Worm (Caenorhabditis elegans) whole organism, L2 larva: ENCODE results near the gene F34D10.4.

ENCODE experiments used
- alr-1 ChIP-seq: fragments of 150-350 bp; optimal IDR thresholded peaks from 2 replicates; lab custom pipeline; 2014; ENCODE audit warnings: missing biosample characterization, missing genetic modification characterization
- egl-27 ChIP-seq: sonication (generic microtip); optimal IDR thresholded peaks from 3 replicates; lab custom pipeline; 2017; ENCODE audit warnings: missing biosample characterization, missing genetic modification reagents, missing genetic modification characterization
- elt-1 ChIP-seq: fragments of 150-350 bp; optimal IDR thresholded peaks from 2 replicates; lab custom pipeline; 2014; ENCODE audit warnings: missing biosample characterization, missing genetic modification characterization
- fos-1 ChIP-seq: fragments of 150-350 bp; optimal IDR thresholded peaks from 2 replicates; lab custom pipeline; 2014; ENCODE audit warnings: missing biosample characterization, missing genetic modification characterization
- mdl-1 ChIP-seq, 2 experiments: fragments of 150-350 bp in 1 of 2; sonication (generic microtip) in 1 of 2; optimal IDR thresholded peaks; 2 replicates each; lab custom pipeline; 2017; ENCODE audit warnings: missing biosample characterization in 2 of 2, missing genetic modification characterization in 2 of 2
- nhr-6 ChIP-seq: fragments of 150-350 bp; optimal IDR thresholded peaks from 2 replicates; lab custom pipeline; 2014; ENCODE audit warnings: missing biosample characterization, missing genetic modification characterization
- snpc-4 ChIP-seq: fragments of 150-350 bp; optimal IDR thresholded peaks from 2 replicates; lab custom pipeline; 2014; ENCODE audit warnings: missing biosample characterization, missing genetic modification characterization

ce11 chrIII:3726443-3726842 lies 10.0 kb upstream of the F34D10.4 start, which contains the start of gene gldi-5:
- TF ChIP-seq elt-1, result no peak
- TF ChIP-seq alr-1 (tag; lab: Kevin White, UChicago), result no peak
- no peak for TF ChIP-seq mdl-1 (tag; optimal IDR thresholded peaks at IDR 0.05; lab: Kevin White, UChicago)
- TF ChIP-seq fos-1, result no peak
- TF ChIP-seq nhr-6, result no peak
- no peak for TF ChIP-seq snpc-4
- TF ChIP-seq egl-27 (tag; lab: Kevin White, UChicago), result no peak
